Worm (Caenorhabditis elegans) whole organism, early embryonic: ENCODE data around the gene cri-2.

Source experiments
- B0310.2 ChIP-seq: sonication (generic microtip); optimal IDR thresholded peaks from 2 replicates; lab custom pipeline; 2016; ENCODE audit warnings: mild to moderate bottlenecking, missing genetic modification characterization, missing compliant biosample characterization
- F13C5.2 ChIP-seq: sonication (generic microtip); optimal IDR thresholded peaks from 2 replicates; lab custom pipeline; 2017; ENCODE audit warnings: mild to moderate bottlenecking, missing genetic modification characterization, inconsistent platforms, missing compliant biosample characterization
- ama-1 ChIP-seq: fragments of 150-350 bp; optimal IDR thresholded peaks from 2 replicates; lab custom pipeline; 2014
- ceh-13 ChIP-seq: fragments of 200-800 bp; sonication (Bioruptor generic); optimal IDR thresholded peaks from 2 replicates; lab custom pipeline; 2018; ENCODE audit warnings: mild to moderate bottlenecking, missing genetic modification characterization, missing compliant biosample characterization
- flt-1 ChIP-seq: fragments of 200-800 bp; sonication (Bioruptor generic); IDR thresholded peaks from 2 replicates; pipeline ENCODE4 v1.3.6; 2022; ENCODE audit warnings: missing genetic modification characterization, missing compliant biosample characterization
- hmg-4 ChIP-seq: fragments of 200-800 bp; sonication (Bioruptor generic); optimal IDR thresholded peaks from 2 replicates; lab custom pipeline; 2018; ENCODE audit warnings: mild to moderate bottlenecking, missing genetic modification characterization, missing compliant biosample characterization
- pes-1 ChIP-seq: fragments of 200-800 bp; sonication (Bioruptor generic); IDR thresholded peaks from 2 replicates; pipeline ENCODE4 v1.3.6; 2022; ENCODE audit warnings: missing genetic modification reagents, missing genetic modification characterization, missing compliant biosample characterization
- sea-1 ChIP-seq: fragments of 200-800 bp; sonication (Bioruptor generic); conservative IDR thresholded peaks from 2 replicates; pipeline ENCODE4 v1.3.6; 2022; ENCODE audit warnings: missing genetic modification characterization, missing compliant biosample characterization
- tbx-37 ChIP-seq: fragments of 200-800 bp; sonication (Bioruptor generic); conservative IDR thresholded peaks from 2 replicates; pipeline ENCODE4 v1.3.6; 2022; ENCODE audit warnings: missing genetic modification reagents, missing genetic modification characterization, missing compliant biosample characterization
- tra-4 ChIP-seq: sonication (generic microtip); optimal IDR thresholded peaks from 2 replicates; lab custom pipeline; 2017; ENCODE audit warnings: missing genetic modification characterization, missing compliant biosample characterization

DNA sequence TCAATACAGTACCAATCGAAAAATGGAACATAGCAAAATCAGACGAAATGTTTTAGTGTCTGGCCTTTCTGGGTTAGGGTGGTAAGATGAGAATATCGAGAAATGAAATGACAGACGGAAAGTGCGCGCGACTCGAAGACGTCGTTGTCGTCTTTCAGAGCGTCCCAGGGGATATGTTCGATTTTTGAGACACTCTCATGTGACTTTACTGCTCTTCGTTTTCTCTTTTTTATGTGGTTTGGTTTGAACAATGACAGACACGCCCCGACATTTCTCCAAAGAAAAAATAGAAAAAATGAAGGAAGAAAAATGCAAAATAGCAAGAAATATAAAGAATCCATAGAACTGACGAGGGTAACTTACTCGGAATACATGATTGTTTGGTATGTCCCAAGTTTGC, 8.9 kb downstream of the cri-2 start:
- TF ChIP-seq B0310.2 (no peak), ama-1 (no peak), flt-1 (GFP tag; lab: Robert Waterston, UW) (no peak), ceh-13 (GFP tag; lab: Kevin White, UChicago) (no peak), tra-4 (no peak), tbx-37 (GFP tag; lab: Robert Waterston, UW) (no peak), pes-1 (no peak), hmg-4 (GFP tag; lab: Kevin White, UChicago) (no peak), sea-1 (GFP tag; lab: Robert Waterston, UW) (no peak), F13C5.2 (no peak)
